Worm (Caenorhabditis elegans) whole organism, late embryonic: ENCODE results near the gene sri-6.

Source experiments
- K09A11.1 ChIP-seq: sonication (generic microtip); optimal IDR thresholded peaks from 2 replicates; lab custom pipeline; 2017; ENCODE audit warnings: antibody characterized with exemption, mild to moderate bottlenecking, missing genetic modification characterization, missing compliant biosample characterization; ENCODE audit not compliant: insufficient read depth
- ama-1 ChIP-seq: fragments of 150-350 bp; optimal IDR thresholded peaks from 2 replicates; lab custom pipeline; 2014
- ceh-2 ChIP-seq: sonication (generic microtip); optimal IDR thresholded peaks from 2 replicates; lab custom pipeline; 2016; ENCODE audit warnings: missing genotype, missing genetic modification characterization, missing compliant biosample characterization
- dmd-4 ChIP-seq: sonication (generic microtip); optimal IDR thresholded peaks from 2 replicates; lab custom pipeline; 2016; ENCODE audit warnings: borderline replicate concordance, missing genetic modification characterization, missing compliant biosample characterization
- elt-4 ChIP-seq: sonication (generic microtip); optimal IDR thresholded peaks from 2 replicates; lab custom pipeline; 2016; ENCODE audit warnings: missing genetic modification characterization, missing compliant biosample characterization
- nhr-11 ChIP-seq: fragments of 150-350 bp; optimal IDR thresholded peaks from 2 replicates; lab custom pipeline; 2014; ENCODE audit warnings: missing biosample characterization, missing genetic modification characterization
- nhr-232 ChIP-seq: sonication (generic microtip); optimal IDR thresholded peaks from 2 replicates; lab custom pipeline; 2016; ENCODE audit warnings: missing genetic modification characterization, missing compliant biosample characterization
- pag-3 ChIP-seq: sonication (generic microtip); optimal IDR thresholded peaks from 2 replicates; lab custom pipeline; 2016; ENCODE audit warnings: missing compliant biosample characterization, missing genetic modification characterization, borderline replicate concordance
- pax-1 ChIP-seq: fragments of 150-350 bp; optimal IDR thresholded peaks from 2 replicates; lab custom pipeline; 2014; ENCODE audit warnings: missing biosample characterization, missing genetic modification characterization
- pqm-1 ChIP-seq: sonication (generic microtip); optimal IDR thresholded peaks from 2 replicates; lab custom pipeline; 2016; ENCODE audit warnings: missing genetic modification characterization, missing compliant biosample characterization
- sox-4 ChIP-seq: sonication (generic microtip); optimal IDR thresholded peaks from 2 replicates; lab custom pipeline; 2017; ENCODE audit warnings: mild to moderate bottlenecking, missing genetic modification characterization, inconsistent platforms, missing compliant biosample characterization
- syd-9 ChIP-seq: sonication (generic microtip); optimal IDR thresholded peaks from 2 replicates; lab custom pipeline; 2016; ENCODE audit warnings: mild to moderate bottlenecking, missing genetic modification characterization, moderate library complexity, missing compliant biosample characterization
- ztf-16 ChIP-seq: sonication (generic microtip); optimal IDR thresholded peaks from 2 replicates; lab custom pipeline; 2017; ENCODE audit warnings: missing genetic modification characterization, missing compliant biosample characterization

DNA sequence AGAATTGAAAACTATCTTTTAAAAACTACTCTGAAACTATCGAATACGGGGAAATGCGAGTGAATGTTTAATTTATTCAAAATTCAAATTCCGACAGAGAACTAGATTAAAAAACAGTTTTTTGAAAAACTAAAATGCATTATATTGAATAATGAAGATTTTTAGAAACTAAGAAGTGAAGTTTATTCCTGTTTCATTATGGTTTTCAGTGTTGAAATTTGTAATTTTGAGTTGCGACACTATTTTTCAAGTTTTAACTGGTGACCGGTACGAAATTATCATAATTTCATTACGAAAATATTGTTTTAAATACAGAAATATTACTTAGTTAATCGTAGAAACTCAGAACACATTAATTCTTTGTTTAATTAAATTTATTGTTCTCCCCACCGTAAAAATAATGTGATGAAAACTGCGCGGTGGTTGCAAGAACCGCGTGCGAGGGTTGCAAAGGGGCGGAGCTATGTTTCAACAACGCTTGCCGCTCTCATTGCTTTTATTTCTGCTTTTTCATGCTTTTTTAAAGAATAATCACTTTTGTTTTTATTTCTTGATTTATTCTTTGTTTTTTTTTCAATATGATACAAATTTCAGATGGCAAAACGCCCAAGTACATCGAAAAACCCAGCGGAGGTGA, 9.2 kb upstream of the sri-6 start, which contains the start of gene him-17:
- TF ChIP-seq ama-1 (lab: Kevin White, UChicago) (no peak), pqm-1 (tag; lab: Kevin White, UChicago) (no peak), nhr-11 (tag; lab: Kevin White, UChicago) (no peak), K09A11.1 (tag; lab: Kevin White, UChicago) (peak; percentile 34), ztf-16 (tag; lab: Kevin White, UChicago) (no peak), ceh-2 (tag; lab: Kevin White, UChicago) (peak; percentile 23), nhr-232 (tag; lab: Kevin White, UChicago) (no peak), dmd-4 (tag; lab: Kevin White, UChicago) (no peak), elt-4 (no peak), pag-3 (tag; lab: Kevin White, UChicago) (no peak), sox-4 (no peak), syd-9 (no peak), pax-1 (tag; lab: Kevin White, UChicago) (no peak)
